Fruit fly (Drosophila melanogaster) whole organism, embryonic: ENCODE results near the gene Ndfip.
A peak's percentile ranks its signal among the peaks of the same experiment; 100 is the strongest.

Experiments
- Asciz ChIP-seq: fragments of 200-800 bp; sonication (Bioruptor generic); optimal IDR thresholded peaks from 2 replicates; lab custom pipeline; 2017; ENCODE audit warnings: missing biosample characterization, mild to moderate bottlenecking, missing genetic modification characterization, missing genetic modification reagents
- Atf-2 ChIP-seq: fragments of 200-800 bp; sonication (Bioruptor generic); optimal IDR thresholded peaks from 2 replicates; lab custom pipeline; 2016; ENCODE audit warnings: missing biosample characterization, missing genetic modification characterization
- CG10979 ChIP-seq: fragments of 200-800 bp; sonication (Bioruptor generic); optimal IDR thresholded peaks from 2 replicates; lab custom pipeline; 2018; ENCODE audit warnings: missing biosample characterization, mild to moderate bottlenecking, missing genetic modification characterization, moderate library complexity
- CG11247 ChIP-seq: fragments of 200-800 bp; sonication (Bioruptor generic); IDR thresholded peaks from 2 replicates; pipeline ENCODE4 v1.3.6; 2022; ENCODE audit warnings: missing biosample characterization, missing genetic modification characterization
- CG11695 ChIP-seq: fragments of 200-800 bp; sonication (Bioruptor generic); IDR thresholded peaks from 3 replicates; pipeline ENCODE4 v1.3.6; 2022; ENCODE audit warnings: missing biosample characterization, missing genetic modification characterization
- CG15073 ChIP-seq: fragments of 200-800 bp; sonication (Bioruptor generic); optimal IDR thresholded peaks from 2 replicates; lab custom pipeline; 2016; ENCODE audit warnings: missing biosample characterization, missing genetic modification characterization
- CG15601 ChIP-seq: fragments of 200-800 bp; sonication (Bioruptor generic); optimal IDR thresholded peaks from 3 replicates; lab custom pipeline; 2019; ENCODE audit warnings: missing biosample characterization, mild to moderate bottlenecking, missing genetic modification characterization, moderate library complexity
- CG15696 ChIP-seq: fragments of 200-800 bp; sonication (Bioruptor generic); optimal IDR thresholded peaks from 2 replicates; lab custom pipeline; 2019; ENCODE audit warnings: missing biosample characterization, mild to moderate bottlenecking, missing genetic modification characterization, moderate library complexity
- CG17359 ChIP-seq: fragments of 200-800 bp; sonication (Bioruptor generic); optimal IDR thresholded peaks from 3 replicates; lab custom pipeline; 2018; ENCODE audit warnings: missing biosample characterization, mild to moderate bottlenecking, missing genetic modification characterization, moderate library complexity
- CG1792 ChIP-seq: fragments of 200-800 bp; sonication (Bioruptor generic); optimal IDR thresholded peaks from 2 replicates; lab custom pipeline; 2016; ENCODE audit warnings: missing biosample characterization, missing genetic modification characterization
- CG2875 ChIP-seq: fragments of 200-800 bp; sonication (Bioruptor generic); optimal IDR thresholded peaks from 2 replicates; lab custom pipeline; 2017; ENCODE audit warnings: missing biosample characterization, mild to moderate bottlenecking, missing genetic modification characterization, missing genetic modification reagents
- CG4730 ChIP-seq: fragments of 200-800 bp; sonication (Bioruptor generic); IDR thresholded peaks from 2 replicates; pipeline ENCODE4 v1.3.6; 2022; ENCODE audit warnings: missing biosample characterization, missing genetic modification characterization
- CG7357 ChIP-seq: fragments of 200-800 bp; sonication (Bioruptor generic); IDR thresholded peaks from 3 replicates; pipeline ENCODE4 v1.3.6; 2022; ENCODE audit warnings: missing biosample characterization, missing genetic modification characterization
- CG7556 ChIP-seq: fragments of 200-800 bp; sonication (Bioruptor generic); optimal IDR thresholded peaks from 2 replicates; lab custom pipeline; 2017; ENCODE audit warnings: missing biosample characterization, mild to moderate bottlenecking, missing genetic modification characterization
- CG9215 ChIP-seq: fragments of 200-800 bp; sonication (Bioruptor generic); IDR thresholded peaks from 2 replicates; pipeline ENCODE4 v1.3.6; 2022; ENCODE audit warnings: missing biosample characterization, missing genetic modification characterization
- H15 ChIP-seq: fragments of 200-800 bp; sonication (Bioruptor generic); IDR thresholded peaks from 3 replicates; pipeline ENCODE4 v1.3.6; 2022; ENCODE audit warnings: missing biosample characterization, missing genetic modification characterization
- Hey ChIP-seq: fragments of 200-800 bp; sonication (Bioruptor generic); optimal IDR thresholded peaks from 3 replicates; lab custom pipeline; 2018; ENCODE audit warnings: missing biosample characterization, mild to moderate bottlenecking, missing genetic modification characterization
- NC2β ChIP-seq: fragments of 200-800 bp; sonication (Bioruptor generic); optimal IDR thresholded peaks from 2 replicates; lab custom pipeline; 2016; ENCODE audit warnings: missing biosample characterization, missing genetic modification characterization
- Nf-YC ChIP-seq: fragments of 200-800 bp; optimal IDR thresholded peaks from 3 replicates; lab custom pipeline; 2019; ENCODE audit warnings: missing biosample characterization, mild to moderate bottlenecking, missing genetic modification characterization, moderate library complexity
- NfI ChIP-seq: fragments of 200-800 bp; sonication (Bioruptor generic); optimal IDR thresholded peaks from 3 replicates; lab custom pipeline; 2018; ENCODE audit warnings: missing biosample characterization, mild to moderate bottlenecking, missing genetic modification characterization, moderate library complexity
- PHDP ChIP-seq: fragments of 200-800 bp; sonication (Bioruptor generic); optimal IDR thresholded peaks from 3 replicates; lab custom pipeline; 2018; ENCODE audit warnings: missing biosample characterization, mild to moderate bottlenecking, missing genetic modification characterization, moderate library complexity
- Sox100B ChIP-seq: fragments of 200-800 bp; sonication (Bioruptor generic); optimal IDR thresholded peaks from 3 replicates; lab custom pipeline; 2018; ENCODE audit warnings: missing biosample characterization, mild to moderate bottlenecking, missing genetic modification characterization
- Sry-β ChIP-seq: fragments of 200-800 bp; sonication (Bioruptor generic); optimal IDR thresholded peaks from 2 replicates; lab custom pipeline; 2018; ENCODE audit warnings: missing biosample characterization, mild to moderate bottlenecking, missing genetic modification characterization, moderate library complexity
- Sry-δ ChIP-seq: fragments of 200-800 bp; sonication (Bioruptor generic); optimal IDR thresholded peaks from 2 replicates; lab custom pipeline; 2016; ENCODE audit warnings: missing biosample characterization, missing genetic modification characterization
- Taf1 ChIP-seq: fragments of 200-800 bp; sonication (Bioruptor generic); IDR thresholded peaks from 2 replicates; pipeline ENCODE4 v1.3.6; 2022; ENCODE audit warnings: missing biosample characterization, missing genetic modification characterization
- YL-1 ChIP-seq: fragments of 200-800 bp; sonication (Bioruptor generic); optimal IDR thresholded peaks from 3 replicates; lab custom pipeline; 2017; ENCODE audit warnings: missing biosample characterization, mild to moderate bottlenecking, missing genetic modification characterization
- abd-A ChIP-seq: fragments of 200-800 bp; sonication (Bioruptor generic); optimal IDR thresholded peaks from 3 replicates; lab custom pipeline; 2019; ENCODE audit warnings: missing biosample characterization, mild to moderate bottlenecking, missing genetic modification characterization, moderate library complexity
- amos ChIP-seq: fragments of 200-800 bp; sonication (Bioruptor generic); IDR thresholded peaks from 2 replicates; pipeline ENCODE4 v1.3.6; 2022; ENCODE audit warnings: missing biosample characterization, missing genetic modification characterization; ENCODE audit not compliant: partially characterized antibody
- ato ChIP-seq: fragments of 200-800 bp; sonication (Bioruptor generic); IDR thresholded peaks from 2 replicates; pipeline ENCODE4 v1.3.6; 2022; ENCODE audit warnings: missing biosample characterization, missing genetic modification characterization; ENCODE audit not compliant: partially characterized antibody
- br ChIP-seq: fragments of >200 bp; optimal IDR thresholded peaks from 2 replicates; lab custom pipeline; 2017
- btn ChIP-seq: fragments of 200-800 bp; sonication (Bioruptor generic); optimal IDR thresholded peaks from 2 replicates; lab custom pipeline; 2016; ENCODE audit warnings: missing biosample characterization, missing genetic modification characterization
- chinmo ChIP-seq: fragments of 200-800 bp; sonication (Bioruptor generic); IDR thresholded peaks from 4 replicates; pipeline ENCODE4 v1.3.6; 2022; ENCODE audit warnings: missing biosample characterization, missing genetic modification characterization; ENCODE audit not compliant: partially characterized antibody
- croc ChIP-seq: fragments of 200-800 bp; sonication (Bioruptor generic); conservative IDR thresholded peaks from 3 replicates; pipeline ENCODE4 v1.3.6; 2022; ENCODE audit warnings: missing biosample characterization, missing genetic modification characterization
- dmrt99B ChIP-seq: fragments of 200-800 bp; sonication (Bioruptor generic); optimal IDR thresholded peaks from 2 replicates; lab custom pipeline; 2018; ENCODE audit warnings: missing biosample characterization, mild to moderate bottlenecking, missing genetic modification characterization, moderate library complexity
- dpn ChIP-seq, 2 experiments: fragments of 200-800 bp; sonication (Bioruptor generic); optimal IDR thresholded peaks; 3 replicates each; lab custom pipeline; 2016; ENCODE audit warnings: missing biosample characterization in 2 of 2, missing genetic modification characterization in 2 of 2
- dysf ChIP-seq: fragments of 200-800 bp; sonication (Bioruptor generic); IDR thresholded peaks from 3 replicates; pipeline ENCODE4 v1.3.6; 2022; ENCODE audit warnings: missing biosample characterization, missing genetic modification characterization
- gcm2 ChIP-seq: fragments of 200-800 bp; sonication (Bioruptor generic); optimal IDR thresholded peaks from 2 replicates; lab custom pipeline; 2016; ENCODE audit warnings: missing biosample characterization, missing genetic modification characterization
- gsb ChIP-seq: fragments of 200-800 bp; sonication (Bioruptor generic); IDR thresholded peaks from 2 replicates; pipeline ENCODE4 v1.3.6; 2022; ENCODE audit warnings: missing biosample characterization, missing genetic modification characterization
- gt ChIP-seq: fragments of 200-800 bp; sonication (Bioruptor generic); IDR thresholded peaks from 2 replicates; pipeline ENCODE4 v1.3.6; 2022; ENCODE audit warnings: missing biosample characterization, missing genetic modification characterization
- hb ChIP-seq: fragments of 200-800 bp; sonication (Bioruptor generic); IDR thresholded peaks from 3 replicates; pipeline ENCODE4 v1.3.6; 2022; ENCODE audit warnings: missing biosample characterization, missing genetic modification characterization; ENCODE audit not compliant: partially characterized antibody
- hkb ChIP-seq, 2 experiments: fragments of 200-800 bp in 1 of 2; fragments of >200 bp in 1 of 2; sonication (Bioruptor generic) in 1 of 2; IDR thresholded peaks in 1 of 2; optimal IDR thresholded peaks in 1 of 2; 2 replicates each; pipeline versions ENCODE4 v1.3.6 to Lab custom; 2017 to 2022; ENCODE audit warnings: missing biosample characterization in 1 of 2, missing genetic modification characterization in 1 of 2
- lbe ChIP-seq: fragments of 200-800 bp; sonication (Bioruptor generic); optimal IDR thresholded peaks from 2 replicates; lab custom pipeline; 2016; ENCODE audit warnings: missing biosample characterization, mild to moderate bottlenecking, missing genetic modification characterization
- lmd ChIP-seq: fragments of 200-800 bp; sonication (Bioruptor generic); IDR thresholded peaks from 2 replicates; pipeline ENCODE4 v1.3.6; 2022; ENCODE audit warnings: missing biosample characterization, missing genetic modification characterization
- lov ChIP-seq, 2 experiments: fragments of 200-800 bp in 1 of 2; fragments of >200 bp in 1 of 2; sonication (Bioruptor generic) in 1 of 2; IDR thresholded peaks in 1 of 2; optimal IDR thresholded peaks in 1 of 2; 2 replicates in 1 of 2; 3 replicates in 1 of 2; pipeline versions ENCODE4 v1.3.6 to Lab custom; 2017 to 2022; ENCODE audit warnings: missing biosample characterization in 1 of 2, missing genetic modification characterization in 1 of 2
- nom ChIP-seq: fragments of 200-800 bp; sonication (Bioruptor generic); optimal IDR thresholded peaks from 2 replicates; lab custom pipeline; 2017; ENCODE audit warnings: missing biosample characterization, missing genetic modification characterization, mild to moderate bottlenecking, moderate library complexity, missing genetic modification reagents
- pho ChIP-seq: fragments of 200-800 bp; sonication (Bioruptor generic); optimal IDR thresholded peaks from 2 replicates; lab custom pipeline; 2016; ENCODE audit warnings: missing biosample characterization, missing genetic modification characterization
- pita ChIP-seq: fragments of 200-800 bp; sonication (Bioruptor generic); optimal IDR thresholded peaks from 2 replicates; lab custom pipeline; 2017; ENCODE audit warnings: missing biosample characterization, mild to moderate bottlenecking, missing genetic modification characterization
- psq ChIP-seq: fragments of 200-800 bp; sonication (Bioruptor generic); optimal IDR thresholded peaks from 2 replicates; lab custom pipeline; 2017; ENCODE audit warnings: missing biosample characterization, missing genetic modification characterization
- salm ChIP-seq: fragments of 200-800 bp; sonication (Bioruptor generic); optimal IDR thresholded peaks from 2 replicates; lab custom pipeline; 2018; ENCODE audit warnings: missing biosample characterization, mild to moderate bottlenecking, missing genetic modification characterization
- tup ChIP-seq: fragments of 200-800 bp; sonication (Bioruptor generic); optimal IDR thresholded peaks from 2 replicates; lab custom pipeline; 2016; ENCODE audit warnings: missing biosample characterization, mild to moderate bottlenecking, missing genetic modification characterization, moderate library complexity
- zf30C ChIP-seq: fragments of 200-800 bp; sonication (Bioruptor generic); optimal IDR thresholded peaks from 3 replicates; lab custom pipeline; 2018; ENCODE audit warnings: missing biosample characterization, mild to moderate bottlenecking, missing genetic modification characterization

Gene Ndfip

dm6 chr3L:17616876-17617279 lies 37.2 kb downstream of the Ndfip start (continued):
- no peak for TF ChIP-seq CG7357 (GFP tag; lab: Robert Waterston, UW)
- TF ChIP-seq btn (GFP tag; lab: Kevin White, UChicago) = no peak
- TF ChIP-seq pita (GFP tag; lab: Kevin White, UChicago) = no peak
- TF ChIP-seq hb = no peak
- no peak for TF ChIP-seq dmrt99B (tag; lab: Kevin White, UChicago)
- TF ChIP-seq hkb (optimal IDR thresholded peaks at IDR 0.05; lab: Kevin White, UChicago) = no peak
- peak; percentile 27; the same call in 1 of the 2 replicates for TF ChIP-seq hkb (GFP tag; IDR thresholded peaks at IDR 0.05; lab: Robert Waterston, UW)
- TF ChIP-seq PHDP (tag; lab: Kevin White, UChicago) = no peak
- no peak for TF ChIP-seq gsb (GFP tag; lab: Robert Waterston, UW)
- no peak for TF ChIP-seq CG4730 (GFP tag; lab: Robert Waterston, UW)
- TF ChIP-seq YL-1 (GFP tag; lab: Kevin White, UChicago) = no peak
- TF ChIP-seq chinmo = peak; percentile 99
- no peak for TF ChIP-seq ato (GFP tag; lab: Robert Waterston, UW)
- TF ChIP-seq CG15696 = no peak
- TF ChIP-seq dysf (GFP tag; lab: Robert Waterston, UW) = no peak
- TF ChIP-seq CG9215 (GFP tag; lab: Robert Waterston, UW) = no peak
- no peak for TF ChIP-seq lmd (GFP tag; lab: Robert Waterston, UW)
- no peak for TF ChIP-seq CG11695 (GFP tag; lab: Robert Waterston, UW)
- TF ChIP-seq Atf-2 (GFP tag; lab: Kevin White, UChicago) = no peak
- TF ChIP-seq dpn (GFP tag; optimal IDR thresholded peaks at IDR 0.05; lab: Kevin White, UChicago) = no peak
- no peak for TF ChIP-seq gcm2 (GFP tag; lab: Kevin White, UChicago)
- no peak for TF ChIP-seq Sry-δ (GFP tag; lab: Kevin White, UChicago)
- TF ChIP-seq CG15601 = no peak
- TF ChIP-seq Nf-YC (tag; lab: Kevin White, UChicago) = peak; percentile 36
- no peak for TF ChIP-seq Sox100B (GFP tag; lab: Kevin White, UChicago)
- TF ChIP-seq Sry-β (GFP tag; lab: Kevin White, UChicago) = no peak
- no peak for TF ChIP-seq amos
- no peak for TF ChIP-seq nom (GFP tag; lab: Kevin White, UChicago)
- TF ChIP-seq gt (GFP tag; lab: Robert Waterston, UW) = no peak
- TF ChIP-seq CG1792 (GFP tag; lab: Kevin White, UChicago) = no peak
- TF ChIP-seq NC2β (GFP tag; lab: Kevin White, UChicago) = no peak
- TF ChIP-seq abd-A (tag; lab: Kevin White, UChicago) = peak; percentile 26
- TF ChIP-seq Asciz (GFP tag; lab: Kevin White, UChicago) = no peak
- peak; percentile 8 for TF ChIP-seq pho (GFP tag; lab: Kevin White, UChicago)
- no peak for TF ChIP-seq br (lab: Kevin White, UChicago)
- TF ChIP-seq tup = no peak
- TF ChIP-seq CG11247 = no peak
- TF ChIP-seq CG7556 (GFP tag; lab: Kevin White, UChicago) = no peak
- no peak for TF ChIP-seq lov (optimal IDR thresholded peaks at IDR 0.05; lab: Kevin White, UChicago)
- no peak for TF ChIP-seq lov (GFP tag; IDR thresholded peaks at IDR 0.05; lab: Robert Waterston, UW)
- TF ChIP-seq psq (GFP tag; lab: Kevin White, UChicago) = no peak
- no peak for TF ChIP-seq croc
- TF ChIP-seq CG15073 (GFP tag; lab: Kevin White, UChicago) = no peak
- TF ChIP-seq lbe (GFP tag; lab: Kevin White, UChicago) = no peak
- TF ChIP-seq Hey (tag; lab: Kevin White, UChicago) = peak; percentile 16
- TF ChIP-seq salm (tag; lab: Kevin White, UChicago) = no peak
- no peak for TF ChIP-seq CG10979 (tag; lab: Kevin White, UChicago)
- no peak for TF ChIP-seq zf30C (GFP tag; lab: Kevin White, UChicago)
- no peak for TF ChIP-seq NfI (GFP tag; lab: Kevin White, UChicago)
- no peak for TF ChIP-seq Taf1 (GFP tag; lab: Robert Waterston, UW)
- TF ChIP-seq CG2875 = no peak
- no peak for TF ChIP-seq CG17359 (tag; lab: Kevin White, UChicago)
- TF ChIP-seq H15 (GFP tag; lab: Robert Waterston, UW) = no peak
